Worm (Caenorhabditis elegans) whole organism, L1 larva: ENCODE results near the gene bnc-1.

Source experiments
- C16A3.4 ChIP-seq: fragments of 150-350 bp; optimal IDR thresholded peaks from 2 replicates; lab custom pipeline; 2014; ENCODE audit warnings: missing biosample characterization, missing genetic modification characterization
- F16B12.6 ChIP-seq: fragments of 150-350 bp; optimal IDR thresholded peaks from 2 replicates; lab custom pipeline; 2014; ENCODE audit warnings: missing biosample characterization, missing genetic modification characterization
- Y116A8C.19 ChIP-seq: sonication (generic microtip); optimal IDR thresholded peaks from 2 replicates; lab custom pipeline; 2016; ENCODE audit warnings: missing compliant biosample characterization, missing genetic modification characterization, borderline replicate concordance
- aha-1 ChIP-seq: fragments of 150-350 bp; optimal IDR thresholded peaks from 2 replicates; lab custom pipeline; 2014; ENCODE audit warnings: missing biosample characterization, missing genetic modification characterization
- alr-1 ChIP-seq: fragments of 200-800 bp; sonication (Bioruptor generic); optimal IDR thresholded peaks from 2 replicates; lab custom pipeline; 2018; ENCODE audit warnings: borderline replicate concordance, mild to moderate bottlenecking, missing genetic modification characterization, missing compliant biosample characterization
- aly-2 ChIP-seq: fragments of 150-350 bp; optimal IDR thresholded peaks from 2 replicates; lab custom pipeline; 2014; ENCODE audit warnings: missing biosample characterization, missing genetic modification characterization
- ama-1 ChIP-seq: fragments of 150-350 bp; optimal IDR thresholded peaks from 2 replicates; lab custom pipeline; 2014
- blmp-1 ChIP-seq: fragments of 150-350 bp; optimal IDR thresholded peaks from 2 replicates; lab custom pipeline; 2014; ENCODE audit warnings: missing biosample characterization, missing genetic modification characterization
- ceh-8 ChIP-seq: fragments of 200-800 bp; sonication (Bioruptor generic); optimal IDR thresholded peaks from 2 replicates; lab custom pipeline; 2018; ENCODE audit warnings: mild to moderate bottlenecking, missing genetic modification characterization, moderate library complexity, missing compliant biosample characterization
- ceh-82 ChIP-seq, 3 experiments: fragments of 150-350 bp in 1 of 3; sonication (generic microtip) in 2 of 3; optimal IDR thresholded peaks; 2 replicates each; lab custom pipeline; 2014 to 2017; ENCODE audit warnings: missing biosample characterization in 3 of 3, missing genetic modification characterization in 3 of 3
- ceh-90 ChIP-seq: sonication (generic microtip); optimal IDR thresholded peaks from 2 replicates; lab custom pipeline; 2016; ENCODE audit warnings: missing genetic modification characterization, missing compliant biosample characterization
- ces-1 ChIP-seq: fragments of 150-350 bp; optimal IDR thresholded peaks from 2 replicates; lab custom pipeline; 2014; ENCODE audit warnings: missing biosample characterization, missing genetic modification reagents, missing genetic modification characterization
- dpl-1 ChIP-seq, 3 experiments: fragments of 150-350 bp in 2 of 3; sonication (generic microtip) in 1 of 3; optimal IDR thresholded peaks; 2 replicates each; lab custom pipeline; 2014 to 2017; ENCODE audit warnings: missing biosample characterization in 3 of 3, missing genetic modification characterization in 3 of 3, missing genetic modification reagents in 3 of 3
- dsc-1 ChIP-seq: sonication (generic microtip); optimal IDR thresholded peaks from 2 replicates; lab custom pipeline; 2016; ENCODE audit warnings: mild to moderate bottlenecking, missing genetic modification characterization, missing compliant biosample characterization
- efl-3 ChIP-seq: fragments of 200-800 bp; sonication (Bioruptor generic); optimal IDR thresholded peaks from 2 replicates; lab custom pipeline; 2018; ENCODE audit warnings: mild to moderate bottlenecking, missing genetic modification characterization, missing compliant biosample characterization
- egl-27 ChIP-seq, 2 experiments: fragments of 150-350 bp in 1 of 2; sonication (generic microtip); optimal IDR thresholded peaks; 3 replicates each; lab custom pipeline; 2017 to 2018; ENCODE audit warnings: missing biosample characterization in 2 of 2, missing genetic modification characterization in 2 of 2, missing genetic modification reagents in 2 of 2
- elt-2 ChIP-seq: sonication (generic microtip); optimal IDR thresholded peaks from 2 replicates; lab custom pipeline; 2016; ENCODE audit warnings: missing genetic modification characterization, mild to moderate bottlenecking, inconsistent platforms, missing compliant biosample characterization, missing genetic modification reagents
- elt-3 ChIP-seq, 6 experiments: fragments of 150-350 bp in 1 of 6; sonication (generic microtip); optimal IDR thresholded peaks; 2 replicates each; lab custom pipeline; 2017 to 2018; ENCODE audit warnings: missing biosample characterization in 6 of 6, missing genetic modification characterization in 6 of 6, inconsistent platforms in 1 of 6
- ets-5 ChIP-seq: fragments of 200-800 bp; sonication (Bioruptor generic); IDR thresholded peaks from 2 replicates; pipeline ENCODE4 v1.3.6; 2022; ENCODE audit warnings: missing genetic modification characterization, missing compliant biosample characterization
- fkh-10 ChIP-seq: sonication (generic microtip); optimal IDR thresholded peaks from 2 replicates; lab custom pipeline; 2017; ENCODE audit warnings: missing biosample characterization, missing genetic modification reagents, missing genetic modification characterization
- fos-1 ChIP-seq: fragments of 150-350 bp; optimal IDR thresholded peaks from 2 replicates; lab custom pipeline; 2014; ENCODE audit warnings: missing biosample characterization, missing genetic modification characterization
- grh-1 ChIP-seq: fragments of 200-800 bp; sonication (Bioruptor generic); IDR thresholded peaks from 2 replicates; pipeline ENCODE4 v1.3.6; 2022; ENCODE audit warnings: missing genetic modification reagents, missing genetic modification characterization, missing compliant biosample characterization
- hlh-17 ChIP-seq: fragments of 200-800 bp; sonication (Bioruptor generic); optimal IDR thresholded peaks from 2 replicates; lab custom pipeline; 2018; ENCODE audit warnings: missing genetic modification characterization, mild to moderate bottlenecking, missing compliant biosample characterization, moderate library complexity, borderline replicate concordance
- hlh-4 ChIP-seq: sonication (generic microtip); optimal IDR thresholded peaks from 2 replicates; lab custom pipeline; 2016; ENCODE audit warnings: mild to moderate bottlenecking, missing genetic modification characterization, missing compliant biosample characterization
- irx-1 ChIP-seq: sonication (generic microtip); optimal IDR thresholded peaks from 2 replicates; lab custom pipeline; 2016; ENCODE audit warnings: missing genetic modification characterization, missing compliant biosample characterization
- jun-1 ChIP-seq: fragments of 150-350 bp; optimal IDR thresholded peaks from 2 replicates; lab custom pipeline; 2014; ENCODE audit warnings: missing biosample characterization, missing genetic modification reagents, missing genetic modification characterization
- lin-14 ChIP-seq: fragments of 200-800 bp; sonication (Bioruptor generic); optimal IDR thresholded peaks from 2 replicates; lab custom pipeline; 2018; ENCODE audit warnings: mild to moderate bottlenecking, missing genetic modification characterization, moderate library complexity, missing compliant biosample characterization
- lin-35 ChIP-seq, 2 experiments: fragments of 150-350 bp; optimal IDR thresholded peaks; 2 replicates each; lab custom pipeline; 2014; ENCODE audit warnings: missing biosample characterization in 2 of 2, missing genetic modification characterization in 2 of 2, missing genetic modification reagents in 2 of 2
- lsy-2 ChIP-seq, 2 experiments: fragments of 150-350 bp; optimal IDR thresholded peaks; 2 replicates each; lab custom pipeline; 2014; ENCODE audit warnings: missing biosample characterization in 2 of 2, missing genetic modification characterization in 2 of 2
- mab-9 ChIP-seq: fragments of 200-800 bp; sonication (Bioruptor generic); IDR thresholded peaks from 2 replicates; pipeline ENCODE4 v1.3.6; 2022; ENCODE audit warnings: missing genetic modification reagents, missing genetic modification characterization, missing compliant biosample characterization
- nhr-11 ChIP-seq: fragments of 150-350 bp; optimal IDR thresholded peaks from 2 replicates; lab custom pipeline; 2014; ENCODE audit warnings: missing biosample characterization, missing genetic modification characterization
- nhr-20 ChIP-seq: sonication (generic microtip); optimal IDR thresholded peaks from 2 replicates; lab custom pipeline; 2016; ENCODE audit warnings: mild to moderate bottlenecking, missing genetic modification characterization, missing compliant biosample characterization
- nhr-237 ChIP-seq: fragments of 150-350 bp; optimal IDR thresholded peaks from 2 replicates; lab custom pipeline; 2014; ENCODE audit warnings: missing biosample characterization, missing genetic modification characterization
- nhr-28 ChIP-seq: fragments of 150-350 bp; optimal IDR thresholded peaks from 2 replicates; lab custom pipeline; 2014; ENCODE audit warnings: missing biosample characterization, missing genetic modification characterization
- nhr-47 ChIP-seq: sonication (generic microtip); optimal IDR thresholded peaks from 2 replicates; lab custom pipeline; 2016; ENCODE audit warnings: mild to moderate bottlenecking, missing genetic modification characterization, moderate library complexity, missing compliant biosample characterization
- nhr-71 ChIP-seq: sonication (generic microtip); optimal IDR thresholded peaks from 2 replicates; lab custom pipeline; 2016; ENCODE audit warnings: mild to moderate bottlenecking, missing genetic modification characterization, moderate library complexity, missing compliant biosample characterization
- nhr-76 ChIP-seq: sonication (generic microtip); optimal IDR thresholded peaks from 2 replicates; lab custom pipeline; 2017; ENCODE audit warnings: missing biosample characterization, missing genetic modification characterization
- nhr-77 ChIP-seq: fragments of 150-350 bp; optimal IDR thresholded peaks from 2 replicates; lab custom pipeline; 2014; ENCODE audit warnings: missing biosample characterization, missing genetic modification characterization
- nhr-85 ChIP-seq: sonication (generic microtip); peaks from one replicate; lab custom pipeline; 2016; ENCODE audit warnings: missing genetic modification characterization, inconsistent platforms, missing compliant biosample characterization
- pag-3 ChIP-seq: sonication (generic microtip); optimal IDR thresholded peaks from 2 replicates; lab custom pipeline; 2017; ENCODE audit warnings: missing genetic modification characterization, mild to moderate bottlenecking, missing compliant biosample characterization, antibody characterized with exemption, borderline replicate concordance; ENCODE audit not compliant: insufficient read depth
- rnt-1 ChIP-seq: sonication (generic microtip); optimal IDR thresholded peaks from 2 replicates; lab custom pipeline; 2016; ENCODE audit warnings: mild to moderate bottlenecking, missing genetic modification characterization, moderate library complexity, missing compliant biosample characterization
- snu-23 ChIP-seq: sonication (generic microtip); optimal IDR thresholded peaks from 2 replicates; lab custom pipeline; 2016; ENCODE audit warnings: missing genetic modification characterization, missing compliant biosample characterization
- sptf-1 ChIP-seq: fragments of 150-350 bp; optimal IDR thresholded peaks from 2 replicates; lab custom pipeline; 2014; ENCODE audit warnings: missing biosample characterization, missing genetic modification characterization
- sup-37 ChIP-seq: fragments of 200-800 bp; sonication (Bioruptor generic); optimal IDR thresholded peaks from 2 replicates; lab custom pipeline; 2018; ENCODE audit warnings: mild to moderate bottlenecking, missing genetic modification characterization, missing compliant biosample characterization
- swsn-7 ChIP-seq: sonication (generic microtip); optimal IDR thresholded peaks from 2 replicates; lab custom pipeline; 2016; ENCODE audit warnings: missing genetic modification characterization, missing compliant biosample characterization
- unc-86 ChIP-seq: sonication (generic microtip); optimal IDR thresholded peaks from 2 replicates; lab custom pipeline; 2016; ENCODE audit warnings: missing genetic modification characterization, missing compliant biosample characterization
- xbp-1 ChIP-seq: sonication (generic microtip); optimal IDR thresholded peaks from 2 replicates; lab custom pipeline; 2016; ENCODE audit warnings: missing genetic modification characterization, missing compliant biosample characterization
- zip-4 ChIP-seq: fragments of 200-800 bp; sonication (Bioruptor generic); optimal IDR thresholded peaks from 2 replicates; lab custom pipeline; 2018; ENCODE audit warnings: mild to moderate bottlenecking, missing genetic modification characterization, moderate library complexity, missing compliant biosample characterization
- ztf-11 ChIP-seq, 2 experiments: sonication (generic microtip); optimal IDR thresholded peaks; 2 replicates each; lab custom pipeline; 2016 to 2017; ENCODE audit warnings: missing genetic modification characterization in 2 of 2, missing biosample characterization in 1 of 2, missing compliant biosample characterization in 1 of 2

The bnc-1 gene

ce11 chrV:12300780-12301460 lies 24.1 kb upstream of the bnc-1 start (continued):
- TF ChIP-seq xbp-1 (tag; lab: Kevin White, UChicago) (no peak), dpl-1 (GFP tag; optimal IDR thresholded peaks at IDR 0.05; lab: Kevin White, UChicago) (peak in 1 of 3 experiments; percentile 31)
- TF ChIP-seq, all 84 proteins: peak for 22

DNA sequence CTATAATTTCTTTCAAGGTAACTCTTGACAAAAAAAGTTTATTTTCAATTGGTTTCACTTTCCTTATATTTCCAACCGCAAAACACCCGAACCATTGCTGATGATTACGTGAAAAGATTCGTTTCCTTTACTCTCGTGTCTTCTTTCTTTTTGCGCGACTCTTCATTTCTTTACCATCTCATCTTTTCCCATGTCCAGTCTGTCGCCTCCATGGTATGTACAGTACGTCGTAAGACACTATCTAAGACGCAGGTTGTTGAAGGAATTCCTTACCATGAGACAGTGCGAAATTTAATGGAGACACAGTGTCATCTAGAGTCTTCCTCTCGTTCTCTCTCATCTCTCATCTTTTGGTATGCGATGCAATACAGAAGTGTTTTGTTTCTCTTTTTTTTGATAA lies 23.3 kb upstream of the bnc-1 start:
- TF ChIP-seq fkh-10, result no peak
- peak in 3 of 6 experiments; percentile 83 to 92 (median 89) for TF ChIP-seq elt-3 (tag; optimal IDR thresholded peaks at IDR 0.05; lab: Kevin White, UChicago)
- TF ChIP-seq C16A3.4 (tag; lab: Kevin White, UChicago), result peak; percentile 76
- TF ChIP-seq nhr-28 (tag; lab: Kevin White, UChicago), result no peak
- TF ChIP-seq nhr-20 (tag; lab: Kevin White, UChicago), result peak; percentile 81
- TF ChIP-seq mab-9, result no peak
- TF ChIP-seq jun-1 (tag; lab: Kevin White, UChicago), result peak; percentile 77
- no peak for TF ChIP-seq unc-86 (tag; lab: Kevin White, UChicago)
- no peak for TF ChIP-seq zip-4 (GFP tag; lab: Kevin White, UChicago)
- TF ChIP-seq nhr-76 (tag; lab: Kevin White, UChicago), result no peak
- no peak for TF ChIP-seq ceh-8 (GFP tag; lab: Kevin White, UChicago)
- TF ChIP-seq rnt-1 (tag; lab: Kevin White, UChicago), result no peak
- peak; percentile 10 to 57 (median 16) for TF ChIP-seq dpl-1 (GFP tag; optimal IDR thresholded peaks at IDR 0.05; lab: Kevin White, UChicago)
- no peak for TF ChIP-seq dsc-1 (tag; lab: Kevin White, UChicago)
- TF ChIP-seq lin-35 (GFP tag; optimal IDR thresholded peaks at IDR 0.05; lab: Kevin White, UChicago), result peak; percentile 16 to 85
- TF ChIP-seq elt-2 (tag; lab: Kevin White, UChicago), result peak; percentile 43
- peak; percentile 81 for TF ChIP-seq nhr-71 (tag; lab: Kevin White, UChicago)
- TF ChIP-seq nhr-85 (tag; lab: Kevin White, UChicago), result peak; percentile 96
- no peak for TF ChIP-seq alr-1 (tag; lab: Kevin White, UChicago)
- peak; percentile 49 for TF ChIP-seq irx-1
- TF ChIP-seq hlh-4, result no peak
- TF ChIP-seq nhr-77 (tag; lab: Kevin White, UChicago), result peak; percentile 64
- TF ChIP-seq F16B12.6 (tag; lab: Kevin White, UChicago), result no peak
- no peak for TF ChIP-seq sptf-1 (tag; lab: Kevin White, UChicago)
- peak; percentile 35 for TF ChIP-seq ama-1 (lab: Kevin White, UChicago)
- no peak for TF ChIP-seq nhr-11 (tag; lab: Kevin White, UChicago)
- no peak for TF ChIP-seq Y116A8C.19 (tag; lab: Kevin White, UChicago)
- no peak for TF ChIP-seq pag-3
- peak; percentile 61; the same call in 1 of the 2 replicates for TF ChIP-seq grh-1 (GFP tag; lab: Robert Waterston, UW)
- TF ChIP-seq efl-3 (GFP tag; lab: Kevin White, UChicago), result no peak
- no peak for TF ChIP-seq sup-37 (GFP tag; lab: Kevin White, UChicago)
- peak; percentile 5 to 28 (median 19) for TF ChIP-seq ceh-82 (tag; optimal IDR thresholded peaks at IDR 0.05; lab: Kevin White, UChicago)
- TF ChIP-seq lin-14 (GFP tag; lab: Kevin White, UChicago), result peak; percentile 84
- TF ChIP-seq ceh-90 (tag; lab: Kevin White, UChicago), result no peak
- TF ChIP-seq snu-23 (GFP tag; lab: Kevin White, UChicago), result peak; percentile 76
- peak; percentile 35 for TF ChIP-seq nhr-47
- peak; percentile 56 to 85 for TF ChIP-seq lsy-2 (tag; optimal IDR thresholded peaks at IDR 0.05; lab: Kevin White, UChicago)
- TF ChIP-seq xbp-1 (tag; lab: Kevin White, UChicago), result peak; percentile 18
- peak; percentile 47 to 54 for TF ChIP-seq egl-27 (tag; optimal IDR thresholded peaks at IDR 0.05; lab: Kevin White, UChicago)
- no peak for TF ChIP-seq aly-2 (tag; lab: Kevin White, UChicago)
- no peak for TF ChIP-seq ztf-11 (tag; optimal IDR thresholded peaks at IDR 0.05; lab: Kevin White, UChicago)
- TF ChIP-seq fos-1 (tag; lab: Kevin White, UChicago), result peak; percentile 62
- TF ChIP-seq swsn-7 (tag; lab: Kevin White, UChicago), result peak; percentile 37
- TF ChIP-seq blmp-1 (tag; lab: Kevin White, UChicago), result peak; percentile 97
- no peak for TF ChIP-seq nhr-237 (tag; lab: Kevin White, UChicago)
- TF ChIP-seq ets-5, result no peak
- no peak for TF ChIP-seq ces-1 (GFP tag; lab: Kevin White, UChicago)
- no peak for TF ChIP-seq hlh-17 (GFP tag; lab: Kevin White, UChicago)
- TF ChIP-seq aha-1 (tag; lab: Kevin White, UChicago), result no peak
